Fruit fly (Drosophila melanogaster) whole organism, embryonic: ENCODE results near the gene Tim17a2.

Experiments used
- CG7963 ChIP-seq: fragments of 200-800 bp; sonication (Bioruptor generic); IDR thresholded peaks from 3 replicates; pipeline ENCODE4 v1.3.6; 2022; ENCODE audit warnings: missing biosample characterization, missing genetic modification characterization; ENCODE audit not compliant: partially characterized antibody
- CoRest ChIP-seq: fragments of 200-800 bp; sonication (Bioruptor generic); optimal IDR thresholded peaks from 3 replicates; lab custom pipeline; 2018; ENCODE audit warnings: missing biosample characterization, mild to moderate bottlenecking, missing genetic modification characterization, moderate library complexity
- Ets65A ChIP-seq: fragments of 200-800 bp; sonication (Bioruptor generic); peaks from one replicate; lab custom pipeline; 2016; ENCODE audit warnings: missing biosample characterization, missing genetic modification characterization
- NC2α ChIP-seq: fragments of 200-800 bp; sonication (Bioruptor generic); optimal IDR thresholded peaks from 2 replicates; lab custom pipeline; 2016; ENCODE audit warnings: missing biosample characterization, missing genetic modification characterization
- cato ChIP-seq: fragments of 200-800 bp; sonication (Bioruptor generic); optimal IDR thresholded peaks from 2 replicates; lab custom pipeline; 2016; ENCODE audit warnings: missing biosample characterization, missing genetic modification characterization, borderline replicate concordance

- TF ChIP-seq Ets65A = no peak
- TF ChIP-seq NC2α (GFP tag; lab: Kevin White, UChicago) = no peak
- TF ChIP-seq CG7963 (GFP tag; lab: Robert Waterston, UW) = no peak
- no peak for TF ChIP-seq CoRest
- TF ChIP-seq cato = no peak
Observed at dm6 chr3R:5223135-5223534, 39.4 kb downstream of the Tim17a2 start, which contains the start of gene CG2604.
